Worm (Caenorhabditis elegans) whole organism, early embryonic: Measurements from ENCODE around the gene C44B7.5.

Experiments
- B0310.2 ChIP-seq: sonication (generic microtip); optimal IDR thresholded peaks from 2 replicates; lab custom pipeline; 2016; ENCODE audit warnings: mild to moderate bottlenecking, missing genetic modification characterization, missing compliant biosample characterization
- F13C5.2 ChIP-seq: sonication (generic microtip); optimal IDR thresholded peaks from 2 replicates; lab custom pipeline; 2017; ENCODE audit warnings: mild to moderate bottlenecking, missing genetic modification characterization, inconsistent platforms, missing compliant biosample characterization
- aly-1 ChIP-seq: sonication (generic microtip); optimal IDR thresholded peaks from 2 replicates; lab custom pipeline; 2016; ENCODE audit warnings: missing genetic modification characterization, missing compliant biosample characterization
- ama-1 ChIP-seq: fragments of 150-350 bp; optimal IDR thresholded peaks from 2 replicates; lab custom pipeline; 2014
- ceh-13 ChIP-seq: fragments of 200-800 bp; sonication (Bioruptor generic); optimal IDR thresholded peaks from 2 replicates; lab custom pipeline; 2018; ENCODE audit warnings: mild to moderate bottlenecking, missing genetic modification characterization, missing compliant biosample characterization
- ets-7 ChIP-seq: sonication (generic microtip); optimal IDR thresholded peaks from 2 replicates; lab custom pipeline; 2016; ENCODE audit warnings: missing genotype, missing genetic modification characterization, missing compliant biosample characterization
- flt-1 ChIP-seq: fragments of 200-800 bp; sonication (Bioruptor generic); IDR thresholded peaks from 2 replicates; pipeline ENCODE4 v1.3.6; 2022; ENCODE audit warnings: missing genetic modification characterization, missing compliant biosample characterization
- hmbx-1 ChIP-seq: sonication (generic microtip); optimal IDR thresholded peaks from 2 replicates; lab custom pipeline; 2016; ENCODE audit warnings: mild to moderate bottlenecking, missing genetic modification characterization, missing compliant biosample characterization
- pes-1 ChIP-seq: fragments of 200-800 bp; sonication (Bioruptor generic); IDR thresholded peaks from 2 replicates; pipeline ENCODE4 v1.3.6; 2022; ENCODE audit warnings: missing genetic modification reagents, missing genetic modification characterization, missing compliant biosample characterization
- scrt-1 ChIP-seq: fragments of 200-800 bp; sonication (Bioruptor generic); IDR thresholded peaks from 2 replicates; pipeline ENCODE4 v1.3.6; 2022; ENCODE audit warnings: missing genetic modification characterization, missing compliant biosample characterization
- sea-1 ChIP-seq: fragments of 200-800 bp; sonication (Bioruptor generic); conservative IDR thresholded peaks from 2 replicates; pipeline ENCODE4 v1.3.6; 2022; ENCODE audit warnings: missing genetic modification characterization, missing compliant biosample characterization
- tbx-37 ChIP-seq: fragments of 200-800 bp; sonication (Bioruptor generic); conservative IDR thresholded peaks from 2 replicates; pipeline ENCODE4 v1.3.6; 2022; ENCODE audit warnings: missing genetic modification reagents, missing genetic modification characterization, missing compliant biosample characterization
- tra-4 ChIP-seq: sonication (generic microtip); optimal IDR thresholded peaks from 2 replicates; lab custom pipeline; 2017; ENCODE audit warnings: missing genetic modification characterization, missing compliant biosample characterization

ce11 chrII:6846723-6847122, 25.7 kb downstream of the C44B7.5 start:
- TF ChIP-seq ama-1 (lab: Kevin White, UChicago), result no peak
- no peak for TF ChIP-seq tra-4 (tag; lab: Kevin White, UChicago)
- TF ChIP-seq flt-1, result no peak
- TF ChIP-seq pes-1, result no peak
- TF ChIP-seq scrt-1, result no peak
- TF ChIP-seq B0310.2 (tag; lab: Kevin White, UChicago), result no peak
- TF ChIP-seq tbx-37 (GFP tag; lab: Robert Waterston, UW), result no peak
- TF ChIP-seq ceh-13 (GFP tag; lab: Kevin White, UChicago), result no peak
- TF ChIP-seq sea-1 (GFP tag; lab: Robert Waterston, UW), result 0 out of 2 replicates have a peak, but pooled peaks have one; percentile 26
- TF ChIP-seq F13C5.2 (tag; lab: Kevin White, UChicago), result no peak
- TF ChIP-seq hmbx-1, result no peak
- TF ChIP-seq aly-1 (tag; lab: Kevin White, UChicago), result no peak
- no peak for TF ChIP-seq ets-7
